Worm (Caenorhabditis elegans): ENCODE results near the gene F49F1.15.

ce11 chrIV:4135744-4136143, 21.3 kb upstream of the F49F1.15 start, which contains the start of gene F49F1.17:
- TF ChIP-seq sdz-38 (tag; optimal IDR thresholded peaks at IDR 0.05) (no peak), attf-5 (GFP tag; optimal IDR thresholded peaks at IDR 0.05) (no peak), T26A5.8 (tag; optimal IDR thresholded peaks at IDR 0.05) (no peak), ets-4 (GFP tag; optimal IDR thresholded peaks at IDR 0.05) (no peak), mcd-1 (GFP tag; IDR thresholded peaks at IDR 0.05) (no peak), madf-3 (GFP tag; IDR thresholded peaks at IDR 0.05) (no peak), C06A6.2 (GFP tag; conservative IDR thresholded peaks at IDR 0.05) (no peak), F39B2.1 (GFP tag; IDR thresholded peaks at IDR 0.05) (no peak), ekl-4 (GFP tag; IDR thresholded peaks at IDR 0.05) (no peak), egl-44 (GFP tag; IDR thresholded peaks at IDR 0.05) (no peak)
